Fruit fly (Drosophila melanogaster) whole organism, prepupa: ENCODE results near the gene CG14088.

Source experiments
- CG7368 ChIP-seq: fragments of 200-800 bp; sonication (Bioruptor generic); optimal IDR thresholded peaks from 3 replicates; lab custom pipeline; 2016; ENCODE audit warnings: missing biosample characterization, missing genetic modification characterization
- CG9139 ChIP-seq: fragments of 200-800 bp; sonication (Bioruptor generic); optimal IDR thresholded peaks from 3 replicates; lab custom pipeline; 2017; ENCODE audit warnings: missing biosample characterization, mild to moderate bottlenecking, missing genetic modification characterization
- Ets96B ChIP-seq: fragments of 200-800 bp; optimal IDR thresholded peaks from 2 replicates; lab custom pipeline; 2019; ENCODE audit warnings: missing biosample characterization, mild to moderate bottlenecking, missing genetic modification characterization, moderate library complexity
- Lpt ChIP-seq: fragments of 200-800 bp; sonication (Bioruptor generic); optimal IDR thresholded peaks from 3 replicates; lab custom pipeline; 2016; ENCODE audit warnings: missing biosample characterization, missing genetic modification characterization
- OdsH ChIP-seq: fragments of 200-800 bp; sonication (Bioruptor generic); optimal IDR thresholded peaks from 3 replicates; lab custom pipeline; 2016; ENCODE audit warnings: missing biosample characterization, missing genetic modification characterization
- Sox102F ChIP-seq: fragments of 200-800 bp; sonication (Bioruptor generic); optimal IDR thresholded peaks from 2 replicates; lab custom pipeline; 2016; ENCODE audit warnings: missing biosample characterization, mild to moderate bottlenecking, missing genetic modification characterization
- Sox14 ChIP-seq: fragments of 200-800 bp; sonication (Bioruptor generic); optimal IDR thresholded peaks from 3 replicates; lab custom pipeline; 2016; ENCODE audit warnings: missing biosample characterization, missing genetic modification characterization
- dac ChIP-seq: fragments of 200-800 bp; sonication (Bioruptor generic); optimal IDR thresholded peaks from 2 replicates; lab custom pipeline; 2017; ENCODE audit warnings: missing biosample characterization, mild to moderate bottlenecking, missing genetic modification characterization
- dsx ChIP-seq: fragments of 200-800 bp; optimal IDR thresholded peaks from 3 replicates; lab custom pipeline; 2019; ENCODE audit warnings: missing biosample characterization, mild to moderate bottlenecking, missing genetic modification characterization, moderate library complexity; ENCODE audit not compliant: poor library complexity, severe bottlenecking
- esn ChIP-seq: fragments of 200-800 bp; sonication (Bioruptor generic); optimal IDR thresholded peaks from 2 replicates; lab custom pipeline; 2016; ENCODE audit warnings: missing biosample characterization, mild to moderate bottlenecking, missing genetic modification characterization, moderate library complexity
- fkh ChIP-seq: fragments of 200-800 bp; sonication (Bioruptor generic); optimal IDR thresholded peaks from 3 replicates; lab custom pipeline; 2017; ENCODE audit warnings: missing biosample characterization, mild to moderate bottlenecking, missing genetic modification characterization, moderate library complexity

DNA sequence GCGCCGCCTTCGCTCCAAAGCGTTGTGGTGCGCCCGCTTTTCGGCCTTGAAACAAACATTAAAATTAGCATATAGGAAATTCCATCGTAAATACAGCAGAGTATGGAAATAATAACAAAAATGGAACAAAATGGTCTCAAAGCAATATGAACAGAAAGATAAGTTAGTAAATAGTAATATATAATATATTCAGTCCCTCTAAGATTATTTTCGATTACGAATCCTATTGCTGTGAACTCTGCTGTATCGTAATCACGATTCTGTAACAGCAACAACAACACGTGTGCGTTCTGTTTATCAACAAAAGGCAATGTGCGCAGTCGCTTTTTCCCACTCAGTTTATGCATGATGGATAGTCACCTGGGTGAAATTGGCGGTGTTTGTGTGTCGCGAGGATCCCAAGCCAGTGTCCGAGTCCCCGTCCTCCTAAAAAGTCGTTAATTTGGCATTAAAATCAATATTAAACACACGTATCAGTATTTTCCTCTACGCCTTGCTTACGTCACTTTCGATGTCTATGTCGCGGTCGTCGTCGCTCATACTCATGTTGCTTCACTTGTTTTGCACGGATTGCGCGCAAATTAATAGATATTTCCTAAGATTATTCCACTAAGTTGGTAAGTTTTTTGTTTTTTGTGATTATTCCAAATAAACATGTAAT, 6.8 kb downstream of the CG14088 start, which contains the start of the genes CG42374 and Mettl5:
- TF ChIP-seq Ets96B (peak; percentile 26), OdsH (GFP tag; lab: Kevin White, UChicago) (peak; percentile 10), dac (GFP tag; lab: Kevin White, UChicago) (no peak), dsx (GFP tag; lab: Kevin White, UChicago) (no peak), Sox14 (GFP tag; lab: Kevin White, UChicago) (no peak), fkh (peak; percentile 44), CG9139 (GFP tag; lab: Kevin White, UChicago) (no peak), CG7368 (GFP tag; lab: Kevin White, UChicago) (no peak), Lpt (GFP tag; lab: Kevin White, UChicago) (no peak), esn (peak; percentile 24), Sox102F (GFP tag; lab: Kevin White, UChicago) (peak; percentile 23)
